Fruit fly (Drosophila melanogaster): ENCODE results near the gene CG15597.

- no peak for TF ChIP-seq CTCF (optimal IDR thresholded peaks at IDR 0.05)
- no peak for TF ChIP-seq CG8478 (optimal IDR thresholded peaks at IDR 0.05)
Observed at dm6 chr3R:6290289-6290688, 5.3 kb upstream of the CG15597 start.

All from S2 (cell line).